Worm (Caenorhabditis elegans): Measurements from ENCODE around the gene T05H4.15.

ce11 chrV:6471208-6471607, 29.7 kb upstream of the T05H4.15 start:
- no peak for TF ChIP-seq W03F9.2 (tag; optimal IDR thresholded peaks at IDR 0.05)
- TF ChIP-seq him-1 (tag; optimal IDR thresholded peaks at IDR 0.05) = no peak
- no peak for TF ChIP-seq dao-5 (tag; optimal IDR thresholded peaks at IDR 0.05)

All from whole organism, L4/young adult.